Fruit fly (Drosophila melanogaster) whole organism, prepupa: Measurements from ENCODE around the gene CG13003.

Experiments used
- Blimp-1 ChIP-seq: fragments of 200-800 bp; sonication (Bioruptor generic); optimal IDR thresholded peaks from 3 replicates; lab custom pipeline; 2017; ENCODE audit warnings: missing biosample characterization, missing genetic modification characterization, mild to moderate bottlenecking, moderate library complexity, missing genetic modification reagents
- CG10631 ChIP-seq: fragments of 200-800 bp; sonication (Bioruptor generic); optimal IDR thresholded peaks from 2 replicates; lab custom pipeline; 2016; ENCODE audit warnings: missing biosample characterization, missing genetic modification characterization
- CG10669 ChIP-seq: fragments of 200-800 bp; sonication (Bioruptor generic); optimal IDR thresholded peaks from 3 replicates; lab custom pipeline; 2018; ENCODE audit warnings: missing biosample characterization, mild to moderate bottlenecking, missing genetic modification characterization, moderate library complexity
- CG11762 ChIP-seq: fragments of 200-800 bp; sonication (Bioruptor generic); optimal IDR thresholded peaks from 3 replicates; lab custom pipeline; 2016; ENCODE audit warnings: missing biosample characterization, missing genetic modification characterization; ENCODE audit not compliant: insufficient read depth
- CG11902 ChIP-seq: fragments of 200-800 bp; sonication (Bioruptor generic); optimal IDR thresholded peaks from 3 replicates; lab custom pipeline; 2016; ENCODE audit warnings: missing biosample characterization, missing genetic modification characterization
- CG15336 ChIP-seq: fragments of 200-800 bp; sonication (Bioruptor generic); IDR thresholded peaks from 2 replicates; pipeline ENCODE4 v1.3.6; 2022; ENCODE audit warnings: missing biosample characterization, missing genetic modification characterization
- CG1621 ChIP-seq: fragments of 200-800 bp; sonication (Bioruptor generic); optimal IDR thresholded peaks from 3 replicates; lab custom pipeline; 2018; ENCODE audit warnings: missing biosample characterization, mild to moderate bottlenecking, missing genetic modification characterization
- CG16779 ChIP-seq: fragments of 200-800 bp; sonication (Bioruptor generic); optimal IDR thresholded peaks from 3 replicates; lab custom pipeline; 2017; ENCODE audit warnings: missing biosample characterization, mild to moderate bottlenecking, missing genetic modification characterization
- CG3032 ChIP-seq: fragments of 200-800 bp; optimal IDR thresholded peaks from 2 replicates; lab custom pipeline; 2019; ENCODE audit warnings: missing biosample characterization, mild to moderate bottlenecking, missing genetic modification characterization, moderate library complexity
- CG31627 ChIP-seq: fragments of 200-800 bp; sonication (Bioruptor generic); optimal IDR thresholded peaks from 3 replicates; lab custom pipeline; 2016; ENCODE audit warnings: missing biosample characterization, missing genetic modification characterization
- CG32006 ChIP-seq: fragments of 200-800 bp; sonication (Bioruptor generic); optimal IDR thresholded peaks from 3 replicates; lab custom pipeline; 2017; ENCODE audit warnings: missing biosample characterization, mild to moderate bottlenecking, missing genetic modification characterization
- CG34406 ChIP-seq: fragments of 200-800 bp; sonication (Bioruptor generic); optimal IDR thresholded peaks from 3 replicates; lab custom pipeline; 2016; ENCODE audit warnings: missing biosample characterization, missing genetic modification characterization
- CG3919 ChIP-seq: fragments of 200-800 bp; sonication (Bioruptor generic); optimal IDR thresholded peaks from 3 replicates; lab custom pipeline; 2016; ENCODE audit warnings: missing biosample characterization, missing genetic modification characterization
- CG4318 ChIP-seq: fragments of 200-800 bp; sonication (Bioruptor generic); optimal IDR thresholded peaks from 3 replicates; lab custom pipeline; 2017; ENCODE audit warnings: missing biosample characterization, mild to moderate bottlenecking, missing genetic modification characterization
- CG6163 ChIP-seq: fragments of 200-800 bp; sonication (Bioruptor generic); IDR thresholded peaks from 3 replicates; pipeline ENCODE4 v1.3.6; 2022; ENCODE audit warnings: missing biosample characterization, missing genetic modification characterization
- CG6276 ChIP-seq: fragments of 200-800 bp; sonication (Bioruptor generic); optimal IDR thresholded peaks from 2 replicates; lab custom pipeline; 2017; ENCODE audit warnings: missing biosample characterization, mild to moderate bottlenecking, missing genetic modification characterization
- CG6792 ChIP-seq: fragments of 200-800 bp; sonication (Bioruptor generic); optimal IDR thresholded peaks from 3 replicates; lab custom pipeline; 2016; ENCODE audit warnings: missing biosample characterization, missing genetic modification characterization
- CG7368 ChIP-seq: fragments of 200-800 bp; sonication (Bioruptor generic); optimal IDR thresholded peaks from 3 replicates; lab custom pipeline; 2016; ENCODE audit warnings: missing biosample characterization, missing genetic modification characterization
- CG8119 ChIP-seq: fragments of 200-800 bp; sonication (Bioruptor generic); IDR thresholded peaks from 3 replicates; pipeline ENCODE4 v1.3.6; 2022; ENCODE audit warnings: missing biosample characterization, missing genetic modification characterization
- CG8632 ChIP-seq: fragments of 200-800 bp; sonication (Bioruptor generic); optimal IDR thresholded peaks from 3 replicates; lab custom pipeline; 2016; ENCODE audit warnings: missing biosample characterization, missing genetic modification characterization
- CG9139 ChIP-seq: fragments of 200-800 bp; sonication (Bioruptor generic); optimal IDR thresholded peaks from 3 replicates; lab custom pipeline; 2017; ENCODE audit warnings: missing biosample characterization, mild to moderate bottlenecking, missing genetic modification characterization
- Eip75B ChIP-seq: fragments of 200-800 bp; sonication (Bioruptor generic); optimal IDR thresholded peaks from 3 replicates; lab custom pipeline; 2016; ENCODE audit warnings: missing biosample characterization, missing genetic modification characterization
- Eip78C ChIP-seq: fragments of 200-800 bp; sonication (Bioruptor generic); peaks from one replicate; lab custom pipeline; 2016; ENCODE audit warnings: missing biosample characterization, missing genetic modification characterization
- Eip93F ChIP-seq: fragments of 200-800 bp; sonication (Bioruptor generic); optimal IDR thresholded peaks from 2 replicates; lab custom pipeline; 2016; ENCODE audit warnings: missing biosample characterization, mild to moderate bottlenecking, missing genetic modification characterization
- Ets21C ChIP-seq: fragments of 200-800 bp; sonication (Bioruptor generic); optimal IDR thresholded peaks from 3 replicates; lab custom pipeline; 2016; ENCODE audit warnings: missing biosample characterization, missing genetic modification characterization
- Ets96B ChIP-seq: fragments of 200-800 bp; optimal IDR thresholded peaks from 2 replicates; lab custom pipeline; 2019; ENCODE audit warnings: missing biosample characterization, mild to moderate bottlenecking, missing genetic modification characterization, moderate library complexity
- Gug ChIP-seq: fragments of 200-800 bp; sonication (Bioruptor generic); IDR thresholded peaks from 2 replicates; pipeline ENCODE4 v1.3.6; 2022; ENCODE audit warnings: missing biosample characterization, missing genetic modification characterization
- Hr39 ChIP-seq: fragments of 200-800 bp; sonication (Bioruptor generic); optimal IDR thresholded peaks from 2 replicates; lab custom pipeline; 2016; ENCODE audit warnings: missing biosample characterization, missing genetic modification characterization
- Hr4 ChIP-seq: fragments of 200-800 bp; sonication (Bioruptor generic); optimal IDR thresholded peaks from 3 replicates; lab custom pipeline; 2016; ENCODE audit warnings: missing biosample characterization, missing genetic modification characterization
- Lpt ChIP-seq: fragments of 200-800 bp; sonication (Bioruptor generic); optimal IDR thresholded peaks from 3 replicates; lab custom pipeline; 2016; ENCODE audit warnings: missing biosample characterization, missing genetic modification characterization
- OdsH ChIP-seq: fragments of 200-800 bp; sonication (Bioruptor generic); optimal IDR thresholded peaks from 3 replicates; lab custom pipeline; 2016; ENCODE audit warnings: missing biosample characterization, missing genetic modification characterization
- Sox102F ChIP-seq: fragments of 200-800 bp; sonication (Bioruptor generic); optimal IDR thresholded peaks from 2 replicates; lab custom pipeline; 2016; ENCODE audit warnings: missing biosample characterization, mild to moderate bottlenecking, missing genetic modification characterization
- Sox14 ChIP-seq: fragments of 200-800 bp; sonication (Bioruptor generic); optimal IDR thresholded peaks from 3 replicates; lab custom pipeline; 2016; ENCODE audit warnings: missing biosample characterization, missing genetic modification characterization
- achi ChIP-seq: fragments of 200-800 bp; sonication (Bioruptor generic); optimal IDR thresholded peaks from 3 replicates; lab custom pipeline; 2016; ENCODE audit warnings: missing biosample characterization, missing genetic modification characterization
- acj6 ChIP-seq: fragments of 200-800 bp; sonication (Bioruptor generic); optimal IDR thresholded peaks from 3 replicates; lab custom pipeline; 2016; ENCODE audit warnings: missing biosample characterization, missing genetic modification characterization
- cyc ChIP-seq: fragments of 200-800 bp; sonication (Bioruptor generic); optimal IDR thresholded peaks from 3 replicates; lab custom pipeline; 2016; ENCODE audit warnings: missing biosample characterization, missing genetic modification characterization
- dsx ChIP-seq: fragments of 200-800 bp; optimal IDR thresholded peaks from 3 replicates; lab custom pipeline; 2019; ENCODE audit warnings: missing biosample characterization, mild to moderate bottlenecking, missing genetic modification characterization, moderate library complexity; ENCODE audit not compliant: poor library complexity, severe bottlenecking
- eg ChIP-seq: fragments of 200-800 bp; sonication (Bioruptor generic); IDR thresholded peaks from 3 replicates; pipeline ENCODE4 v1.3.6; 2022; ENCODE audit warnings: missing biosample characterization, missing genetic modification characterization
- fd59A ChIP-seq: fragments of 200-800 bp; sonication (Bioruptor generic); optimal IDR thresholded peaks from 2 replicates; lab custom pipeline; 2017; ENCODE audit warnings: missing biosample characterization, mild to moderate bottlenecking, missing genetic modification characterization, missing genetic modification reagents
- lz ChIP-seq: fragments of 200-800 bp; sonication (Bioruptor generic); optimal IDR thresholded peaks from 3 replicates; lab custom pipeline; 2016; ENCODE audit warnings: missing biosample characterization, missing genetic modification characterization
- net ChIP-seq: fragments of 200-800 bp; sonication (Bioruptor generic); optimal IDR thresholded peaks from 3 replicates; lab custom pipeline; 2016; ENCODE audit warnings: missing biosample characterization, missing genetic modification characterization
- pdm3 ChIP-seq: fragments of 200-800 bp; sonication (Bioruptor generic); optimal IDR thresholded peaks from 3 replicates; lab custom pipeline; 2016; ENCODE audit warnings: missing biosample characterization, missing genetic modification characterization
- salr ChIP-seq, 2 experiments: fragments of 200-800 bp; sonication (Bioruptor generic); optimal IDR thresholded peaks; 3 replicates each; lab custom pipeline; 2016 to 2018; ENCODE audit warnings: missing biosample characterization in 2 of 2, missing genetic modification characterization in 2 of 2, mild to moderate bottlenecking in 1 of 2
- ss ChIP-seq, 2 experiments: fragments of 200-800 bp; sonication (Bioruptor generic); optimal IDR thresholded peaks; 2 replicates in 1 of 2; 3 replicates in 1 of 2; lab custom pipeline; 2017 to 2018; ENCODE audit warnings: mild to moderate bottlenecking in 2 of 2, missing biosample characterization in 2 of 2, missing genetic modification characterization in 2 of 2, moderate library complexity in 1 of 2
- topi ChIP-seq: fragments of 200-800 bp; sonication (Bioruptor generic); optimal IDR thresholded peaks from 3 replicates; lab custom pipeline; 2016; ENCODE audit warnings: missing biosample characterization, missing genetic modification characterization
- vri ChIP-seq: fragments of 200-800 bp; sonication (Bioruptor generic); optimal IDR thresholded peaks from 3 replicates; lab custom pipeline; 2016; ENCODE audit warnings: missing biosample characterization, mild to moderate bottlenecking, missing genetic modification characterization

Gene CG13003

DNA sequence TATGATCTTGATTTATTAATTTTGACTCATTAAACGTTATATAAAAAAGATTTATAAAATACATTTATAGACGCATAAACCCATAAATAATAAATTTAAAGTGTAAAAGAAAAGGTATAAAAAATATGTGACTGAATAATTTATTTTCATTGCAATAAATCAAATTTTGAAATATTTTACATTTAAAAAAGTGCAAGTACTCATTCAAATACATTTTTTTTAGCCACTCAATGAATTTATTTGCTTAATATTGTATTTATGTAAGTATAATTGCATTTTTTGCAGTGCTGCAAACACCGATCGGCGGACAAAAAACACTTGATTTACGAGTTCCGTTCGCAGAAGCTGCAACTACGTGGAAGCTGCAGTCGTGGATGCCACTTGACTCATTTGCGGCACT is 16.6 kb downstream of the CG13003 start (continued):
- TF ChIP-seq CG6276 (GFP tag; lab: Kevin White, UChicago) (peak; percentile 2), Hr4 (GFP tag; lab: Kevin White, UChicago) (peak; percentile 44), CG32006 (GFP tag; lab: Kevin White, UChicago) (peak; percentile 67), Sox102F (GFP tag; lab: Kevin White, UChicago) (no peak), CG34406 (GFP tag; lab: Kevin White, UChicago) (peak; percentile 24), ss (GFP tag; optimal IDR thresholded peaks at IDR 0.05; lab: Kevin White, UChicago) (no peak), CG10669 (GFP tag; lab: Kevin White, UChicago) (no peak), net (GFP tag; lab: Kevin White, UChicago) (peak; percentile 21), Ets96B (tag; lab: Kevin White, UChicago) (no peak), CG11902 (GFP tag; lab: Kevin White, UChicago) (no peak), cyc (no peak), Lpt (GFP tag; lab: Kevin White, UChicago) (no peak), CG1621 (tag; lab: Kevin White, UChicago) (no peak), achi (GFP tag; lab: Kevin White, UChicago) (no peak), CG31627 (no peak), CG6792 (GFP tag; lab: Kevin White, UChicago) (no peak), CG3032 (tag; lab: Kevin White, UChicago) (no peak), CG3919 (GFP tag; lab: Kevin White, UChicago) (peak; percentile 6), CG10631 (GFP tag; lab: Kevin White, UChicago) (peak; percentile 18), topi (GFP tag; lab: Kevin White, UChicago) (no peak), CG16779 (tag; lab: Kevin White, UChicago) (no peak), CG9139 (GFP tag; lab: Kevin White, UChicago) (no peak), Eip93F (no peak)

DNA sequence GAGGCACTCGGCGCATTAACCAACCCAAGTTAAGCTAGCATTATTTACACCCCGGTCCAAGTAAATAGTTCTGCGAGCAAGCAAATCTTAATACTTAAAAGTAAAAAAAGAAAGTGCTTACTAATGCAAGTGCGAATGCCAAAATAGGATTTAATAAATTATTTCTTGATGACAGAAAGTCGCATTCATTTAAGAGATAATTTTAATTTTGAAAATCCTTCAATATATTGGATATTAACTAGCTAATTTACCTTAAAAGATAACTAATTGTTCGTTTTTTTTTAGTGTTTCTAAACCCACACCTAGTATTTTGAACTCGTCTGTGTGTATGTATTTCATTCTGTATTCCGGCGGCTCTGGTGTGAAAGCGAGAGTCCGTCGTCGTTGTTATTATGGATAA is 21.6 kb downstream of the CG13003 start:
- TF ChIP-seq fd59A (GFP tag; lab: Kevin White, UChicago) (no peak), CG6163 (GFP tag; lab: Robert Waterston, UW) (0 out of 3 replicates have a peak, but pooled peaks have one; percentile 38), CG6276 (GFP tag; lab: Kevin White, UChicago) (peak; percentile 60), OdsH (GFP tag; lab: Kevin White, UChicago) (peak; percentile 37), CG8632 (GFP tag; lab: Kevin White, UChicago) (peak; percentile 33), ss (GFP tag; optimal IDR thresholded peaks at IDR 0.05; lab: Kevin White, UChicago) (no peak), CG4318 (GFP tag; lab: Kevin White, UChicago) (no peak), salr (GFP tag; optimal IDR thresholded peaks at IDR 0.05; lab: Kevin White, UChicago) (no peak), acj6 (peak; percentile 4), Eip93F (no peak), CG6792 (GFP tag; lab: Kevin White, UChicago) (no peak), CG7368 (no peak), Sox102F (GFP tag; lab: Kevin White, UChicago) (no peak), pdm3 (peak; percentile 30), lz (GFP tag; lab: Kevin White, UChicago) (no peak), CG9139 (GFP tag; lab: Kevin White, UChicago) (no peak), CG8119 (peak; percentile 70), Hr4 (GFP tag; lab: Kevin White, UChicago) (peak; percentile 43), CG15336 (GFP tag; lab: Robert Waterston, UW) (peak; percentile 75), dsx (GFP tag; lab: Kevin White, UChicago) (no peak), Eip75B (GFP tag; lab: Kevin White, UChicago) (no peak), Blimp-1 (GFP tag; lab: Kevin White, UChicago) (no peak), Lpt (GFP tag; lab: Kevin White, UChicago) (no peak), vri (no peak), Ets21C (GFP tag; lab: Kevin White, UChicago) (no peak), CG10669 (GFP tag; lab: Kevin White, UChicago) (no peak), achi (GFP tag; lab: Kevin White, UChicago) (peak; percentile 21), Eip78C (GFP tag; lab: Kevin White, UChicago) (peak; percentile 75), net (GFP tag; lab: Kevin White, UChicago) (peak; percentile 2), eg (GFP tag; lab: Robert Waterston, UW) (peak; percentile 55; the same call in 2 of the 3 replicates), Sox14 (GFP tag; lab: Kevin White, UChicago) (no peak), Gug (GFP tag; lab: Robert Waterston, UW) (no peak), CG32006 (GFP tag; lab: Kevin White, UChicago) (peak; percentile 58), CG1621 (tag; lab: Kevin White, UChicago) (no peak), CG11762 (GFP tag; lab: Kevin White, UChicago) (no peak), Hr39 (GFP tag; lab: Kevin White, UChicago) (no peak)
- TF ChIP-seq, all 60 proteins: peak for 14
